Worm (Caenorhabditis elegans): ENCODE measurements around the gene lipl-4.
A peak's percentile ranks its signal among the peaks of the same experiment; 100 is the strongest.

Gene lipl-4

DNA sequence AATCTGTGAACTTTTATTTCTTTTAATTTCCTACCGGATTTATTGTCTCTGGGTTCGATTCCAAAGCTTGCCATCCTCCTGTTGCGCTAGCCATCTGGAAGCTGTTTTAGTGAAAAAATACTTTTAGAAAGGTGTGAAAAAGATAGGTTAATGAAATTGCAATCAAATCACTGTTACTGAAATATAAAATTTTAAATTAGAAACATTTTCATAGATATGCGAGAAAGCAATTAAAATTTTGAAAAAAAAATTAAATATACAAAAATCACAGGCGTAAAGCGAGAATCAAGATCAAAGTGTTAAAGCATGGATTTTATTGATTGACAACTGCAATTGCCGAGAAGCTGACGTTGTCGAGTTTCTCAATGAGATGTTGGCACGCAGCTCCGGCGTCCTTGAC, 40.3 kb upstream of the lipl-4 start, which contains the start of gene ubh-2:
ubh-2 (minus strand) TSS at position 101 of the 400 bp plus-strand sequence.
- TF ChIP-seq ZK546.5 (tag; optimal IDR thresholded peaks at IDR 0.05): no peak
- TF ChIP-seq ceh-9 (tag; optimal IDR thresholded peaks at IDR 0.05): no peak
- no peak for TF ChIP-seq unc-39 (tag; optimal IDR thresholded peaks at IDR 0.05)

DNA sequence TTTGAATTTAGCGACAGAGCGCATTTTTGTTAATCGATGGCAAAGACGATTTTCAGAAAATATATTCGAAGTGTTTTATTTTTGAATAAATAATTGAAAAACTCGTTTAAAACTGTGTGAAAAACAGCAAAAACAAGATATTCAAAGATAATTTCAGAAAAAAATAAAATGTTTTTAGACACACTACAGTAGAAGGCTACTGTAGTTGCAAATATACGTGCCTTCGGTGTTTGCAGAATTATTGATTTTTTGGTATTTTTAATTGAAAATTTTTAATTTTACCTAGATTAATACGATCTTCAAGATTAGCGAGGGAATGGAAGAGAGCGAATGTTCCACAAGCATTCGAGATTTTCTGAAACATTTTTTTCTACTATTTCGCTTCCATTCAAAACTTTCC, 39.3 kb upstream of the lipl-4 start:
- TF ChIP-seq lsy-12 (tag; optimal IDR thresholded peaks at IDR 0.05): no peak

DNA sequence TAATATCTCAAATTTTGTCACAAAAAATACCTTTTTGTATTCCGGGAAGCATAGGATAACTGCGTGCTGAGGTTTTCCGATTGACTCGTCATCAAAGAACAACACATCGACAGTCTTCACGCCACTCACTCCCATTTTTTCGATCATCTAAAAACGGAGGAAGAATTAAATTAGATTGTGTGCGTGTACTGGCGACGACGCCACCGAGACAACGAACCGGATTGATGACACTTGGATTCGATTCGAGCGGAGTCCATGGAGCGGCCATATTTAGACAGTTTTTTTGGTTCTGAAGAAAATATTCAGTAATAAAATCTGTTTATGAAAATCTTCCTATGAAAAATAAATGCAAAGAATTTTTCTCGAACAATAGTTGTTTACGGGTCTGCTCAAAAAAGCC, 38.9 kb upstream of the lipl-4 start, which contains the start of gene ubh-1:
ubh-1 (minus strand) TSS at position 289 of the 400 bp plus-strand sequence.
- TF ChIP-seq ama-1 (optimal IDR thresholded peaks at IDR 0.05): peak; percentile 52
- TF ChIP-seq elt-3 (tag; optimal IDR thresholded peaks at IDR 0.05): peak in 1 of 3 experiments; percentile 25
- no peak for TF ChIP-seq fos-1 (tag; optimal IDR thresholded peaks at IDR 0.05)
- TF ChIP-seq nhr-23 (tag; optimal IDR thresholded peaks at IDR 0.05): peak; percentile 51

DNA sequence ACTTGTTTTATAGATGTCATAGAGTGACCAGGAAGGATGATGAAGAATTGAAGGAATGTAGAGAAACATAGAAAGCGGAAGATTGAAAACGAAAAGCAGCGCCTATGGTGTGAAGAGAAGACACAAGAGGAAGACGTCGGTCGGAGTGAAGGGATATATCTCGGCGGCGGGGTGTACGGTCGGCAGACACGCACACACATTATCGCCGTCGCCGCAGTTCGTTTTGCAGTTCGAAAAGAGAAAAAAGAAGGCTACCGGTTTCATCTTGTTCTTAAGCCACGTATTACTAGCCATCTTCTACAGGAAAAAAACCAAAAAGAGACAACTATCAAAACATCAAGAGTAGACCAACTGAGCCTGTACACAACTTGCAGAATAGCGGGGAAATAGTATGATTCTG, 36.6 kb upstream of the lipl-4 start:
- TF ChIP-seq aly-2 (tag; optimal IDR thresholded peaks at IDR 0.05) (no peak), nhr-76 (tag; optimal IDR thresholded peaks at IDR 0.05) (no peak), fos-1 (tag; optimal IDR thresholded peaks at IDR 0.05) (no peak), nfya-1 (tag; optimal IDR thresholded peaks at IDR 0.05; ENCODE audit: insufficient read depth) (no peak), elt-3 (tag; optimal IDR thresholded peaks at IDR 0.05) (no peak), ceh-9 (tag; optimal IDR thresholded peaks at IDR 0.05) (no peak), eor-1 (tag; optimal IDR thresholded peaks at IDR 0.05) (no peak), R02D3.7 (tag; optimal IDR thresholded peaks at IDR 0.05) (no peak), ztf-4 (tag; optimal IDR thresholded peaks at IDR 0.05) (no peak), nhr-43 (tag; optimal IDR thresholded peaks at IDR 0.05; ENCODE audit: poor library complexity, severe bottlenecking) (peak; percentile 28), mdl-1 (tag; optimal IDR thresholded peaks at IDR 0.05) (no peak), lin-39 (tag; optimal IDR thresholded peaks at IDR 0.05) (no peak), nhr-28 (tag; optimal IDR thresholded peaks at IDR 0.05) (no peak), nhr-25 (tag; optimal IDR thresholded peaks at IDR 0.05) (peak; percentile 68), unc-62 (GFP tag; optimal IDR thresholded peaks at IDR 0.05) (no peak), nhr-23 (tag; optimal IDR thresholded peaks at IDR 0.05) (peak; percentile 1), tbx-2 (tag; optimal IDR thresholded peaks at IDR 0.05) (no peak), fkh-10 (GFP tag; optimal IDR thresholded peaks at IDR 0.05) (no peak), ama-1 (optimal IDR thresholded peaks at IDR 0.05) (no peak), nhr-237 (tag; optimal IDR thresholded peaks at IDR 0.05) (no peak), mml-1 (tag; optimal IDR thresholded peaks at IDR 0.05) (no peak)

DNA sequence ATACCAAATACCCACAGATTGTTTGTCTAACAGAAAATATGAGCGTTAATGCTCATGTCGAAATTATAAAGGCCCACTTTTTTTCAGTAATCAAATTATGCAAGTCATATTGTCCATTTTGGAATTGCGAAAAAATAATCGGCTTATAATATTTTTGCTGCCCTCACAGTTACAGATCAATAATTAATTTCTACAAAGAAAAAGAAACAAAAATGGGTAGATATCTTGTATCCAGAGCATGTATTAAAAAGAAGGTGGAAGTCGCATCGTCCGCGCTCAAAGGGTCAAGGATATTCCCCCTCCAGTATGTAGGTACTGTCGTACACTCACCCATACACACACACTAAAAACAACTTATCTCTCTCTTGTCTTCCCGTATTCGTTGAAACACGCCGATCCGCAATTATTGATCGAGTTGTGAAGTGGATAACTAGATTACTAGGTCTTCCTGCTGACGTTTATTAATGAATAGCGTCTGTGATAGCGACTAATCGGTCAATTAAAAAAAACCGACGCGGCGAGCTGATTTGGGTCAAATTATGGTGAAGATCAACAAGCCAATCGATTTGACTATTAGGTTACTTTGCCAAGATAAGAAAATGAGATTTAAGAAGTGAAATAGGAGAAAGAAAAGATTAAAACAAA, 36.1 kb upstream of the lipl-4 start:
- TF ChIP-seq nhr-76 (tag; optimal IDR thresholded peaks at IDR 0.05): no peak
- TF ChIP-seq nhr-28 (tag; optimal IDR thresholded peaks at IDR 0.05): no peak
- peak; percentile 92 for TF ChIP-seq nhr-23 (tag; optimal IDR thresholded peaks at IDR 0.05)
- no peak for TF ChIP-seq R02D3.7 (tag; optimal IDR thresholded peaks at IDR 0.05)
- TF ChIP-seq pha-4 (tag; optimal IDR thresholded peaks at IDR 0.05): no peak
- TF ChIP-seq nhr-43 (tag; optimal IDR thresholded peaks at IDR 0.05; ENCODE audit: poor library complexity, severe bottlenecking): peak; percentile 18
- TF ChIP-seq ztf-11 (tag; optimal IDR thresholded peaks at IDR 0.05): no peak
- no peak for TF ChIP-seq ceh-9 (tag; optimal IDR thresholded peaks at IDR 0.05)
- no peak for TF ChIP-seq nhr-11 (tag; optimal IDR thresholded peaks at IDR 0.05)
- no peak for TF ChIP-seq ceh-16 (tag; optimal IDR thresholded peaks at IDR 0.05)
- TF ChIP-seq zag-1 (tag; optimal IDR thresholded peaks at IDR 0.05): no peak
- peak; percentile 46 for TF ChIP-seq ceh-28 (tag; optimal IDR thresholded peaks at IDR 0.05)
- no peak for TF ChIP-seq egl-5 (tag; optimal IDR thresholded peaks at IDR 0.05)
- TF ChIP-seq ZK546.5 (tag; optimal IDR thresholded peaks at IDR 0.05): no peak

DNA sequence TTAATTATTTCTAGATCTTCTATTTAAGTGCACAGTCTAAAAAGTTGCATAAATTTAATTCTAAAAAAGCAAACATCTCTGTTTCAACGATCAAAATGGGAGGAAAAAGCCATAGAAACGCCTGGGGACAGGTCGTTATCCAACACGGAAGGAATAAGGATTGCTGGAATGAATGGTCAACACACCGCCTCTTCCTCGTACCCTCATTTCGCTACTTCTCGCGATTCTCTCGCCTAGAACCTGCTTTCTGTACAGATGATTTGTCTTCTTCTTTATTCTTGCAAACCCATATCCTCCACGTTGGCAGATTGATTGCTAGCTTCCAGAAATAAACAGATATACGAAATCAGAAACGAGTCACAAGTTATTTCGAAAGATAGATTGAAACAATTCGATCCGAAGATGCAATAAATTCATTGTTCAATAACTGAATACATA, 35.1 kb upstream of the lipl-4 start, which contains the start of gene dpy-11:
dpy-11 (minus strand) TSS at position 354 of the 438 bp plus-strand sequence.
- TF ChIP-seq fkh-10 (GFP tag; optimal IDR thresholded peaks at IDR 0.05): no peak
- no peak for TF ChIP-seq pqm-1 (tag; optimal IDR thresholded peaks at IDR 0.05)
- no peak for TF ChIP-seq fkh-2 (tag; optimal IDR thresholded peaks at IDR 0.05)
- TF ChIP-seq ZK546.5 (tag; optimal IDR thresholded peaks at IDR 0.05): no peak
- TF ChIP-seq ceh-28 (tag; optimal IDR thresholded peaks at IDR 0.05): peak; percentile 10
- no peak for TF ChIP-seq eor-1 (tag; optimal IDR thresholded peaks at IDR 0.05)
- no peak for TF ChIP-seq skn-1 (tag; optimal IDR thresholded peaks at IDR 0.05)
- TF ChIP-seq lsy-12 (tag; optimal IDR thresholded peaks at IDR 0.05): peak; percentile 46
- no peak for TF ChIP-seq mdl-1 (tag; optimal IDR thresholded peaks at IDR 0.05)
- TF ChIP-seq aly-2 (tag; optimal IDR thresholded peaks at IDR 0.05): no peak
- no peak for TF ChIP-seq nhr-237 (tag; optimal IDR thresholded peaks at IDR 0.05)
- no peak for TF ChIP-seq nhr-11 (tag; optimal IDR thresholded peaks at IDR 0.05)
- TF ChIP-seq nhr-43 (tag; optimal IDR thresholded peaks at IDR 0.05; ENCODE audit: poor library complexity, severe bottlenecking): peak; percentile 85
- peak; percentile 66 for TF ChIP-seq nhr-23 (tag; optimal IDR thresholded peaks at IDR 0.05)
- TF ChIP-seq ztf-4 (tag; optimal IDR thresholded peaks at IDR 0.05): no peak
- TF ChIP-seq ceh-16 (tag; optimal IDR thresholded peaks at IDR 0.05): no peak
- no peak for TF ChIP-seq ceh-82 (tag; optimal IDR thresholded peaks at IDR 0.05)
- no peak for TF ChIP-seq unc-39 (tag; optimal IDR thresholded peaks at IDR 0.05)
- TF ChIP-seq fos-1 (tag; optimal IDR thresholded peaks at IDR 0.05): no peak
- peak; percentile 14 for TF ChIP-seq nfya-1 (tag; optimal IDR thresholded peaks at IDR 0.05; ENCODE audit: insufficient read depth)
- no peak for TF ChIP-seq sea-2 (GFP tag; optimal IDR thresholded peaks at IDR 0.05)
- TF ChIP-seq egl-5 (tag; optimal IDR thresholded peaks at IDR 0.05): peak; percentile 52
- no peak for TF ChIP-seq nhr-28 (tag; optimal IDR thresholded peaks at IDR 0.05)
- peak; percentile 43 for TF ChIP-seq tbx-2 (tag; optimal IDR thresholded peaks at IDR 0.05)
- peak in 1 of 3 experiments; percentile 85 for TF ChIP-seq elt-3 (tag; optimal IDR thresholded peaks at IDR 0.05)
- no peak for TF ChIP-seq nhr-77 (tag; optimal IDR thresholded peaks at IDR 0.05)
- peak; percentile 66 for TF ChIP-seq nhr-25 (tag; optimal IDR thresholded peaks at IDR 0.05)
- peak; percentile 29 for TF ChIP-seq elt-2 (tag; optimal IDR thresholded peaks at IDR 0.05)
